Worm (Caenorhabditis elegans): Measurements from ENCODE around the gene F14D2.19.

DNA sequence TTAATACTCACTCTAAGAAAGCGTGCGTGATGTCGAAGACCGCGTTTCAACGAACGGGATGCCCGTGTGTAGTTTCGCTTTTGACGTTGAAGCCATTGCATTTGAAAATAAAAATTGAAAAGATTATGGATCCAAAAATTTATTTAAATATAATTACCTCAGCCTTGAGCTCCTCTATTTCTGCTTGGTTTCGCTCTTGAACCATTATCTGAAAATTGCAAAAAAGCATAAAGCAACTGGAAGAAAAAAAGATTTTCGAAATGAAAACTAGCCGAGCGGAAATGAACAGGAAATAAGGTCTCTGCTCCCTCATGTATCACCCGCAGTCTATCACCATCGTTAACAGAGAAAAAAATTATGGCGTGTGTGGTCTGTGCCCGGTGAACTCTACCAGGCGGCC is 30.2 kb upstream of the F14D2.19 start, which contains the start of gene Y49F6C.6:
- no peak for TF ChIP-seq nhr-12 (tag; optimal IDR thresholded peaks at IDR 0.05)
- TF ChIP-seq ama-1 (optimal IDR thresholded peaks at IDR 0.05) = no peak
- TF ChIP-seq elt-1 (tag; optimal IDR thresholded peaks at IDR 0.05) = no peak
- TF ChIP-seq unc-62 (GFP tag; optimal IDR thresholded peaks at IDR 0.05) = no peak
- TF ChIP-seq skn-1 (tag; optimal IDR thresholded peaks at IDR 0.05) = no peak
- no peak for TF ChIP-seq lin-13 (GFP tag; optimal IDR thresholded peaks at IDR 0.05)
